Worm (Caenorhabditis elegans) whole organism, L2 larva: Measurements from ENCODE around the gene F40G9.14.

Experiments
- R02D3.7 ChIP-seq: fragments of 150-350 bp; optimal IDR thresholded peaks from 2 replicates; lab custom pipeline; 2014; ENCODE audit warnings: missing biosample characterization, missing genetic modification characterization
- fos-1 ChIP-seq: fragments of 150-350 bp; optimal IDR thresholded peaks from 2 replicates; lab custom pipeline; 2014; ENCODE audit warnings: missing biosample characterization, missing genetic modification characterization
- lin-13 ChIP-seq: fragments of 150-350 bp; optimal IDR thresholded peaks from 2 replicates; lab custom pipeline; 2014; ENCODE audit warnings: missing biosample characterization, missing genetic modification reagents, missing genetic modification characterization
- lin-39 ChIP-seq: fragments of 150-350 bp; optimal IDR thresholded peaks from 2 replicates; lab custom pipeline; 2014; ENCODE audit warnings: missing biosample characterization, missing genetic modification reagents, missing genetic modification characterization
- mdl-1 ChIP-seq, 2 experiments: fragments of 150-350 bp in 1 of 2; sonication (generic microtip) in 1 of 2; optimal IDR thresholded peaks; 2 replicates each; lab custom pipeline; 2017; ENCODE audit warnings: missing biosample characterization in 2 of 2, missing genetic modification characterization in 2 of 2
- nhr-11 ChIP-seq: fragments of 150-350 bp; optimal IDR thresholded peaks from 2 replicates; lab custom pipeline; 2014; ENCODE audit warnings: missing biosample characterization, missing genetic modification characterization
- nhr-25 ChIP-seq: fragments of 150-350 bp; sonication (generic microtip); optimal IDR thresholded peaks from 3 replicates; lab custom pipeline; 2014; ENCODE audit warnings: missing biosample characterization, missing genetic modification characterization
- nhr-77 ChIP-seq: fragments of 150-350 bp; optimal IDR thresholded peaks from 2 replicates; lab custom pipeline; 2014; ENCODE audit warnings: missing biosample characterization, missing genetic modification characterization
- skn-1 ChIP-seq: sonication (generic microtip); optimal IDR thresholded peaks from 2 replicates; lab custom pipeline; 2017; ENCODE audit warnings: missing biosample characterization, missing genetic modification characterization
- snpc-4 ChIP-seq: fragments of 150-350 bp; optimal IDR thresholded peaks from 2 replicates; lab custom pipeline; 2014; ENCODE audit warnings: missing biosample characterization, missing genetic modification characterization
- unc-55 ChIP-seq: fragments of 150-350 bp; sonication (generic microtip); optimal IDR thresholded peaks from 3 replicates; lab custom pipeline; 2014; ENCODE audit warnings: missing biosample characterization, missing genetic modification reagents, missing genetic modification characterization
- ztf-11 ChIP-seq: sonication (generic microtip); optimal IDR thresholded peaks from 2 replicates; lab custom pipeline; 2017; ENCODE audit warnings: missing biosample characterization, missing genetic modification characterization

- TF ChIP-seq snpc-4 (tag; lab: Kevin White, UChicago), result no peak
- no peak for TF ChIP-seq fos-1 (tag; lab: Kevin White, UChicago)
- no peak for TF ChIP-seq skn-1 (tag; lab: Kevin White, UChicago)
- no peak for TF ChIP-seq mdl-1 (tag; optimal IDR thresholded peaks at IDR 0.05; lab: Kevin White, UChicago)
- no peak for TF ChIP-seq nhr-11 (tag; lab: Kevin White, UChicago)
- no peak for TF ChIP-seq lin-13 (GFP tag; lab: Kevin White, UChicago)
- TF ChIP-seq R02D3.7 (tag; lab: Kevin White, UChicago), result no peak
- TF ChIP-seq nhr-77 (tag; lab: Kevin White, UChicago), result no peak
- peak; percentile 30 for TF ChIP-seq unc-55
- no peak for TF ChIP-seq nhr-25 (tag; lab: Kevin White, UChicago)
- TF ChIP-seq lin-39 (tag; lab: Kevin White, UChicago), result no peak
- TF ChIP-seq ztf-11 (tag; lab: Kevin White, UChicago), result no peak
Observed at ce11 chrIII:188426-188888, 10.8 kb upstream of the F40G9.14 start, which contains the start of gene ubc-20.
